Worm (Caenorhabditis elegans): Measurements from ENCODE around the gene rig-1.

The rig-1 gene

ce11 chrX:8660319-8660718, at the start of gene rig-1:
Gene rig-1 (plus strand): TSS chrX:8660619.
- no peak for TF ChIP-seq ceh-28 (tag; optimal IDR thresholded peaks at IDR 0.05)
- TF ChIP-seq tag-97 (GFP tag; IDR thresholded peaks at IDR 0.05) = no peak
- TF ChIP-seq Y105C5A.15 (GFP tag; IDR thresholded peaks at IDR 0.05) = no peak
- TF ChIP-seq ceh-44 (GFP tag; IDR thresholded peaks at IDR 0.05) = no peak
- TF ChIP-seq aha-1 (tag) = no peak
- TF ChIP-seq unc-62 (GFP tag; optimal IDR thresholded peaks at IDR 0.05 in 1 of 2) = no peak
- TF ChIP-seq unc-62 (tag; optimal IDR thresholded peaks at IDR 0.05) = no peak
- TF ChIP-seq vab-7 (GFP tag; IDR thresholded peaks at IDR 0.05) = no peak
- TF ChIP-seq ces-1 (GFP tag; optimal IDR thresholded peaks at IDR 0.05) = no peak
- no peak for TF ChIP-seq dpl-1 (GFP tag; optimal IDR thresholded peaks at IDR 0.05)
- no peak for TF ChIP-seq nhr-111 (GFP tag; optimal IDR thresholded peaks at IDR 0.05)
- TF ChIP-seq lin-38 (GFP tag; IDR thresholded peaks at IDR 0.05) = no peak
- no peak for TF ChIP-seq zfp-2 (tag; optimal IDR thresholded peaks at IDR 0.05)
- no peak for TF ChIP-seq F44E2.7 (GFP tag; IDR thresholded peaks at IDR 0.05)
- TF ChIP-seq skn-1 (tag; optimal IDR thresholded peaks at IDR 0.05) = no peak
- no peak for TF ChIP-seq lim-7 (GFP tag; IDR thresholded peaks at IDR 0.05)
- TF ChIP-seq Y48G9A.11 (GFP tag; IDR thresholded peaks at IDR 0.05) = no peak
- TF ChIP-seq ctbp-1 (GFP tag; IDR thresholded peaks at IDR 0.05) = no peak
- no peak for TF ChIP-seq hlh-30 (tag; optimal IDR thresholded peaks at IDR 0.05; ENCODE audit: insufficient read depth)
- no peak for TF ChIP-seq snpc-1.2 (GFP tag; IDR thresholded peaks at IDR 0.05)

DNA sequence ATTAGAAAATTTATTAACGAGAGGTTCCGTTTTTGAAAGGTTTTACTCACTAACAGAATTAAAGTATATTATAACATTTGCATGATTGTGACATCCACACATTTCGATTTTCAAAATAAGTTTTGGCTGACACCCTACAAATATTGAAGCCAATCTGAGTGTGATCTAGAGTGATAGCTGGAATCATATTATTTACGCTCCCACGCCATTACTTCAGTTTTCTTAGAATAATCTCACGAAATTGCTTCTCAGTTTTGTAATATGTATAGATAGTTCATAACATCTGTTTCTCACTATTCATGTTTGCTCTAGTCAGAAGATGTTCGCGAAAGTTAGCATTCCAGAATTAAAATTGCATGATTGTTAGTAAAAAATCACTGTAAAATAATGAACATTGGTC, 48.1 kb upstream of the rig-1 start:
- no peak for TF ChIP-seq sdz-12 (GFP tag; optimal IDR thresholded peaks at IDR 0.05)
- TF ChIP-seq aha-1 (tag) = peak; percentile 12
- peak; percentile 26 for TF ChIP-seq nhr-11 (tag; optimal IDR thresholded peaks at IDR 0.05)
- peak in 1 of 2 experiments; percentile 58 for TF ChIP-seq unc-62 (GFP tag; optimal IDR thresholded peaks at IDR 0.05 in 1 of 2)
- no peak for TF ChIP-seq unc-62 (tag; optimal IDR thresholded peaks at IDR 0.05)

DNA sequence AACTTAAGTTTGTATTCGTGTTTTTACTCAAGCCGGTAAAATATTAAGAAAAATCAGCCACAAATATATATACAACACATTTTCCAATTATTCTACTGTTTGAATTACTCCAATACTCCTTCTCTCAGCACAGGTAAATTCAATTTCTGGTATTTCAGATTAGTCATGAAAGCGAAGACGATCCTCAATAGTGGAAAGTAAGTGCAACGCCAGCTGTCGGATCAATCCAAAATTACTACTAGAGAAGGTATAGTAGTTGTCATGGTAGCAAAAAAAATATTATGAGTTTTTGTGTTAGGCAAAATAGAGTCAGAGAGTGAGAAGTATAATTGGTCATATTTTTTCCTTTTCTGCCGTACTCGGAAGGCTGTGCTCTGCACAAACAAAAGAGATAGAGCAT, 47.4 kb upstream of the rig-1 start, which contains the start of gene K01A12.2:
K01A12.2 (plus strand) TSS at position 301 of the 400 bp plus-strand sequence.
- TF ChIP-seq fos-1 (tag; optimal IDR thresholded peaks at IDR 0.05) (no peak), hif-1 (tag; optimal IDR thresholded peaks at IDR 0.05) (no peak), snpc-4 (tag; optimal IDR thresholded peaks at IDR 0.05) (no peak), T26A8.4 (GFP tag; IDR thresholded peaks at IDR 0.05) (no peak), nhr-41 (GFP tag; IDR thresholded peaks at IDR 0.05) (no peak), dmd-8 (GFP tag; IDR thresholded peaks at IDR 0.05) (no peak), lin-13 (GFP tag; optimal IDR thresholded peaks at IDR 0.05) (no peak), ceh-82 (tag; optimal IDR thresholded peaks at IDR 0.05) (no peak), mes-2 (tag; optimal IDR thresholded peaks at IDR 0.05; ENCODE audit: poor library complexity, severe bottlenecking) (no peak), zag-1 (tag; optimal IDR thresholded peaks at IDR 0.05) (no peak), ztf-11 (tag; optimal IDR thresholded peaks at IDR 0.05) (no peak), Y105C5A.15 (GFP tag; IDR thresholded peaks at IDR 0.05) (no peak), daf-12 (tag; optimal IDR thresholded peaks at IDR 0.05) (no peak), ceh-32 (tag; optimal IDR thresholded peaks at IDR 0.05; ENCODE audit: poor library complexity) (no peak), ceh-28 (tag; optimal IDR thresholded peaks at IDR 0.05) (no peak), pqm-1 (tag; optimal IDR thresholded peaks at IDR 0.05) (no peak)

DNA sequence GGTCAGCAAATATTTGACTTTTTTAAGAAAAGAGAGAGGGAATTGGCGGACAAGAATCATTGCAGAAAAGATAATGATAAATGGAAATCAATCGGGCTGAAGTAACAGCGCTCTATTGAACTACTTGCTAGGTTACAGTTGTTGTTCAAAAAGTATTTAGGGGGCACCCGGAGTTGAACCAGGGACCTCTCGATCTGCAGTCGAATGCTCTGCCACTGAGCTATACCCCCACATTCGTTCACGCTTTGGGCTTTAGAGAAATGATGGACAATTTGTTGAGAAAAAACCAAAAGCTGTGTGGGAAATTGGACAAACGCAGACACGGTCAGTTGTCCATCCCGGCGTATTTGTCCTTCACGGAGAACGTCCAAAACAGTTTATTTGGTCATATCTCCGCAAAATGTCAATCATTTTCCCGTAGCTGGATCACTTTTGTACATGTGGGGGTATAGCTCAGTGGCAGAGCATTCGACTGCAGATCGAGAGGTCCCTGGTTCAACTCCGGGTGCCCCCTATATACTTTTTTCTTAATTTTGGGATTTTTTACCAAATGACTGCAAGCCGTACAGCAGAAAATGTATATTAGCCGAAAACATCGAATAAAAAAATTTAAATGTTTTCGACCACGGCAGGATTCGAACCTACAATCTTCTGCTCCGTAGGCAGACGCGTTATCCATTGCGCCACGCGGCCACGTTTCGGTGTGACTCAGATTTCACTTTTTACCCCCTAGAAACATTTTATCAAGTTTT, 36.4 kb upstream of the rig-1 start:
- TF ChIP-seq hmg-1.1 (GFP tag; IDR thresholded peaks at IDR 0.05) (peak; percentile 85), saeg-2 (GFP tag; IDR thresholded peaks at IDR 0.05) (no peak), F44E2.7 (GFP tag; IDR thresholded peaks at IDR 0.05) (peak; percentile 57; the same call in 1 of the 2 replicates), lim-7 (GFP tag; IDR thresholded peaks at IDR 0.05) (peak; percentile 78), lin-39 (tag; optimal IDR thresholded peaks at IDR 0.05) (no peak), cey-2 (tag; optimal IDR thresholded peaks at IDR 0.05; ENCODE audit: borderline replicate concordance, insufficient read depth) (no peak), egl-27 (tag; optimal IDR thresholded peaks at IDR 0.05) (no peak), nhr-25 (tag; optimal IDR thresholded peaks at IDR 0.05; ENCODE audit: borderline replicate concordance, insufficient read depth) (no peak), nhr-41 (GFP tag; IDR thresholded peaks at IDR 0.05) (peak; percentile 48), pha-4 (GFP tag; IDR thresholded peaks at IDR 0.05) (peak; percentile 79), pha-4 (tag; optimal IDR thresholded peaks at IDR 0.05) (no peak), lin-1 (GFP tag; IDR thresholded peaks at IDR 0.05) (no peak), duxl-1 (tag; optimal IDR thresholded peaks at IDR 0.05; ENCODE audit: poor library complexity) (peak; percentile 74), rbr-2 (tag; optimal IDR thresholded peaks at IDR 0.05) (peak; percentile 56)
